Fruit fly (Drosophila melanogaster) whole organism, embryonic: ENCODE measurements around the gene CG43796.
A peak's percentile ranks its signal among the peaks of the same experiment; 100 is the strongest.

Experiments used
- Aef1 ChIP-seq: fragments of 200-800 bp; sonication (Bioruptor generic); IDR thresholded peaks from 3 replicates; pipeline ENCODE4 v1.3.6; 2022; ENCODE audit warnings: missing biosample characterization, missing genetic modification characterization
- Asciz ChIP-seq: fragments of 200-800 bp; sonication (Bioruptor generic); optimal IDR thresholded peaks from 2 replicates; lab custom pipeline; 2017; ENCODE audit warnings: missing biosample characterization, mild to moderate bottlenecking, missing genetic modification characterization, missing genetic modification reagents
- B-H1 ChIP-seq: fragments of 200-800 bp; sonication (Bioruptor generic); IDR thresholded peaks from 3 replicates; pipeline ENCODE4 v1.3.6; 2022; ENCODE audit warnings: missing biosample characterization, missing genetic modification characterization
- CG13424 ChIP-seq: fragments of 200-800 bp; sonication (Bioruptor generic); optimal IDR thresholded peaks from 2 replicates; lab custom pipeline; 2019; ENCODE audit warnings: missing biosample characterization, mild to moderate bottlenecking, missing genetic modification characterization, moderate library complexity
- CG1603 ChIP-seq: fragments of 200-800 bp; sonication (Bioruptor generic); optimal IDR thresholded peaks from 2 replicates; lab custom pipeline; 2019; ENCODE audit warnings: missing biosample characterization, mild to moderate bottlenecking, missing genetic modification characterization, moderate library complexity
- CG17328 ChIP-seq: fragments of 200-800 bp; sonication (Bioruptor generic); IDR thresholded peaks from 2 replicates; pipeline ENCODE4 v1.3.6; 2022; ENCODE audit warnings: missing biosample characterization, missing genetic modification characterization
- CG17612 ChIP-seq: fragments of 200-800 bp; sonication (Bioruptor generic); IDR thresholded peaks from 2 replicates; pipeline ENCODE4 v1.3.6; 2022; ENCODE audit warnings: missing biosample characterization, missing genetic modification characterization
- CG18262 ChIP-seq: fragments of 200-800 bp; optimal IDR thresholded peaks from 3 replicates; lab custom pipeline; 2019; ENCODE audit warnings: missing biosample characterization, mild to moderate bottlenecking, missing genetic modification characterization, moderate library complexity
- CG18476 ChIP-seq: fragments of 200-800 bp; sonication (Bioruptor generic); optimal IDR thresholded peaks from 2 replicates; lab custom pipeline; 2016; ENCODE audit warnings: missing biosample characterization, mild to moderate bottlenecking, missing genetic modification characterization
- CG18599 ChIP-seq: fragments of 200-800 bp; sonication (Bioruptor generic); optimal IDR thresholded peaks from 3 replicates; lab custom pipeline; 2017; ENCODE audit warnings: missing biosample characterization, missing genetic modification characterization, mild to moderate bottlenecking, moderate library complexity, missing genetic modification reagents
- CG18764 ChIP-seq: fragments of 200-800 bp; sonication (Bioruptor generic); optimal IDR thresholded peaks from 3 replicates; lab custom pipeline; 2016; ENCODE audit warnings: missing biosample characterization, missing genetic modification characterization
- CG30020 ChIP-seq: fragments of 200-800 bp; optimal IDR thresholded peaks from 2 replicates; lab custom pipeline; 2019; ENCODE audit warnings: missing biosample characterization, mild to moderate bottlenecking, missing genetic modification characterization, moderate library complexity
- CG34224 ChIP-seq: fragments of 200-800 bp; sonication (Bioruptor generic); IDR thresholded peaks from 3 replicates; pipeline ENCODE4 v1.3.6; 2022; ENCODE audit warnings: missing biosample characterization, missing genetic modification characterization; ENCODE audit not compliant: partially characterized antibody
- CG4328 ChIP-seq: fragments of 200-800 bp; sonication (Bioruptor generic); optimal IDR thresholded peaks from 3 replicates; lab custom pipeline; 2017; ENCODE audit warnings: missing biosample characterization, missing genetic modification reagents, missing genetic modification characterization
- CG43689 ChIP-seq: fragments of 200-800 bp; sonication (Bioruptor generic); IDR thresholded peaks from 2 replicates; pipeline ENCODE4 v1.3.6; 2022; ENCODE audit warnings: missing biosample characterization, missing genetic modification characterization
- CG4404 ChIP-seq: fragments of 200-800 bp; sonication (Bioruptor generic); IDR thresholded peaks from 2 replicates; pipeline ENCODE4 v1.3.6; 2022; ENCODE audit warnings: missing biosample characterization, missing genetic modification characterization
- CG5180 ChIP-seq: fragments of 200-800 bp; sonication (Bioruptor generic); optimal IDR thresholded peaks from 3 replicates; lab custom pipeline; 2017; ENCODE audit warnings: missing biosample characterization, missing genetic modification characterization, mild to moderate bottlenecking, moderate library complexity, missing genetic modification reagents
- CG6254 ChIP-seq: fragments of 200-800 bp; sonication (Bioruptor generic); optimal IDR thresholded peaks from 3 replicates; lab custom pipeline; 2017; ENCODE audit warnings: mild to moderate bottlenecking, missing biosample characterization, missing genetic modification reagents, missing genetic modification characterization
- CG6689 ChIP-seq: fragments of 200-800 bp; sonication (Bioruptor generic); IDR thresholded peaks from 2 replicates; pipeline ENCODE4 v1.3.6; 2022; ENCODE audit warnings: missing biosample characterization, missing genetic modification characterization
- CG6791 ChIP-seq: fragments of 200-800 bp; sonication (Bioruptor generic); IDR thresholded peaks from 3 replicates; pipeline ENCODE4 v1.3.6; 2022; ENCODE audit warnings: missing biosample characterization, missing genetic modification characterization; ENCODE audit not compliant: partially characterized antibody
- CG6854 ChIP-seq: fragments of 200-800 bp; sonication (Bioruptor generic); optimal IDR thresholded peaks from 3 replicates; lab custom pipeline; 2017; ENCODE audit warnings: missing biosample characterization, mild to moderate bottlenecking, missing genetic modification characterization
- CG7839 ChIP-seq: fragments of 200-800 bp; sonication (Bioruptor generic); optimal IDR thresholded peaks from 3 replicates; lab custom pipeline; 2018; ENCODE audit warnings: missing biosample characterization, mild to moderate bottlenecking, missing genetic modification characterization, moderate library complexity
- CG8478 ChIP-seq: fragments of >200 bp; optimal IDR thresholded peaks from 2 replicates; lab custom pipeline; 2018
- CG9727 ChIP-seq: fragments of 200-800 bp; sonication (Bioruptor generic); optimal IDR thresholded peaks from 3 replicates; lab custom pipeline; 2017; ENCODE audit warnings: missing biosample characterization, mild to moderate bottlenecking, missing genetic modification characterization
- Camta ChIP-seq: fragments of 200-800 bp; sonication (Bioruptor generic); optimal IDR thresholded peaks from 2 replicates; lab custom pipeline; 2016; ENCODE audit warnings: missing biosample characterization, missing genetic modification characterization
- Ets97D ChIP-seq: fragments of 200-800 bp; sonication (Bioruptor generic); optimal IDR thresholded peaks from 3 replicates; lab custom pipeline; 2016; ENCODE audit warnings: missing biosample characterization, missing genetic modification characterization
- Fer3 ChIP-seq: fragments of 200-800 bp; sonication (Bioruptor generic); optimal IDR thresholded peaks from 2 replicates; lab custom pipeline; 2018; ENCODE audit warnings: missing biosample characterization, mild to moderate bottlenecking, missing genetic modification characterization, moderate library complexity
- Gug ChIP-seq: fragments of 200-800 bp; sonication (Bioruptor generic); IDR thresholded peaks from 4 replicates; pipeline ENCODE4 v1.3.6; 2022; ENCODE audit warnings: missing biosample characterization, missing genetic modification characterization
- Lim3 ChIP-seq: fragments of 200-800 bp; sonication (Bioruptor generic); IDR thresholded peaks from 2 replicates; pipeline ENCODE4 v1.3.6; 2022; ENCODE audit warnings: missing biosample characterization, missing genetic modification characterization
- Mad ChIP-seq: fragments of 200-800 bp; sonication (Bioruptor generic); optimal IDR thresholded peaks from 2 replicates; lab custom pipeline; 2016; ENCODE audit warnings: missing biosample characterization, missing genetic modification characterization
- Opbp ChIP-seq: fragments of 200-800 bp; sonication (Bioruptor generic); IDR thresholded peaks from 3 replicates; pipeline ENCODE4 v1.3.6; 2022; ENCODE audit warnings: missing biosample characterization, missing genetic modification characterization; ENCODE audit not compliant: partially characterized antibody
- Spps ChIP-seq: fragments of 200-800 bp; sonication (Bioruptor generic); optimal IDR thresholded peaks from 2 replicates; lab custom pipeline; 2018; ENCODE audit warnings: missing biosample characterization, mild to moderate bottlenecking, missing genetic modification characterization
- Sry-β ChIP-seq: fragments of 200-800 bp; sonication (Bioruptor generic); optimal IDR thresholded peaks from 2 replicates; lab custom pipeline; 2018; ENCODE audit warnings: missing biosample characterization, mild to moderate bottlenecking, missing genetic modification characterization, moderate library complexity
- Stat92E ChIP-seq, 3 experiments: fragments of >200 bp in 2 of 3; fragments of 200-800 bp in 1 of 3; sonication (Bioruptor generic) in 1 of 3; optimal IDR thresholded peaks; 2 replicates each; lab custom pipeline; 2017 to 2019; ENCODE audit warnings: missing biosample characterization in 3 of 3, missing genetic modification characterization in 3 of 3, mild to moderate bottlenecking in 1 of 3, moderate library complexity in 1 of 3
- bab2 ChIP-seq: fragments of 200-800 bp; sonication (Bioruptor generic); optimal IDR thresholded peaks from 2 replicates; lab custom pipeline; 2016; ENCODE audit warnings: missing biosample characterization, missing genetic modification characterization
- cad ChIP-seq: fragments of >200 bp; optimal IDR thresholded peaks from 2 replicates; lab custom pipeline; 2017; ENCODE audit warnings: missing biosample characterization, missing genetic modification characterization
- danr ChIP-seq: fragments of 200-800 bp; sonication (Bioruptor generic); IDR thresholded peaks from 2 replicates; pipeline ENCODE4 v1.3.6; 2022; ENCODE audit warnings: missing biosample characterization, missing genetic modification characterization
- esg ChIP-seq: fragments of 200-800 bp; sonication (Bioruptor generic); conservative IDR thresholded peaks from 2 replicates; pipeline ENCODE4 v1.3.6; 2022; ENCODE audit warnings: missing biosample characterization, missing genetic modification characterization
- ewg ChIP-seq: fragments of 200-800 bp; sonication (Bioruptor generic); optimal IDR thresholded peaks from 3 replicates; lab custom pipeline; 2017; ENCODE audit warnings: mild to moderate bottlenecking, missing biosample characterization, missing genetic modification reagents, missing genetic modification characterization
- fd3F ChIP-seq: fragments of 200-800 bp; sonication (Bioruptor generic); optimal IDR thresholded peaks from 2 replicates; lab custom pipeline; 2018; ENCODE audit warnings: missing biosample characterization, mild to moderate bottlenecking, missing genetic modification characterization, moderate library complexity
- gcm2 ChIP-seq: fragments of 200-800 bp; sonication (Bioruptor generic); optimal IDR thresholded peaks from 2 replicates; lab custom pipeline; 2016; ENCODE audit warnings: missing biosample characterization, missing genetic modification characterization
- gem ChIP-seq: fragments of 200-800 bp; sonication (Bioruptor generic); optimal IDR thresholded peaks from 2 replicates; lab custom pipeline; 2019; ENCODE audit warnings: missing biosample characterization, mild to moderate bottlenecking, missing genetic modification characterization, moderate library complexity
- nom ChIP-seq: fragments of 200-800 bp; sonication (Bioruptor generic); optimal IDR thresholded peaks from 2 replicates; lab custom pipeline; 2017; ENCODE audit warnings: missing biosample characterization, missing genetic modification characterization, mild to moderate bottlenecking, moderate library complexity, missing genetic modification reagents
- org-1 ChIP-seq: fragments of 200-800 bp; sonication (Bioruptor generic); optimal IDR thresholded peaks from 2 replicates; lab custom pipeline; 2017; ENCODE audit warnings: missing biosample characterization, missing genetic modification characterization
- peb ChIP-seq: fragments of 200-800 bp; sonication (Bioruptor generic); IDR thresholded peaks from 2 replicates; pipeline ENCODE4 v1.3.6; 2022; ENCODE audit warnings: missing biosample characterization, missing genetic modification characterization
- scrt ChIP-seq: fragments of 200-800 bp; sonication (Bioruptor generic); optimal IDR thresholded peaks from 2 replicates; lab custom pipeline; 2018; ENCODE audit warnings: missing biosample characterization, mild to moderate bottlenecking, missing genetic modification characterization, moderate library complexity
- tll ChIP-seq, 2 experiments: fragments of 200-800 bp in 1 of 2; fragments of >200 bp in 1 of 2; sonication (Bioruptor generic) in 1 of 2; optimal IDR thresholded peaks; 2 replicates each; lab custom pipeline; 2017 to 2019; ENCODE audit warnings: missing biosample characterization in 2 of 2, missing genetic modification characterization in 2 of 2, mild to moderate bottlenecking in 1 of 2, moderate library complexity in 1 of 2
- tna ChIP-seq: fragments of 200-800 bp; sonication (Bioruptor generic); IDR thresholded peaks from 2 replicates; pipeline ENCODE4 v1.3.6; 2022; ENCODE audit warnings: missing biosample characterization, missing genetic modification characterization; ENCODE audit not compliant: partially characterized antibody
- ttk ChIP-seq: fragments of 200-800 bp; sonication (Bioruptor generic); IDR thresholded peaks from 2 replicates; pipeline ENCODE4 v2.1.2; 2022; ENCODE audit warnings: missing biosample characterization, missing genetic modification characterization
- tup ChIP-seq: fragments of 200-800 bp; sonication (Bioruptor generic); optimal IDR thresholded peaks from 2 replicates; lab custom pipeline; 2016; ENCODE audit warnings: missing biosample characterization, mild to moderate bottlenecking, missing genetic modification characterization, moderate library complexity
- zf30C ChIP-seq: fragments of 200-800 bp; sonication (Bioruptor generic); optimal IDR thresholded peaks from 3 replicates; lab custom pipeline; 2018; ENCODE audit warnings: missing biosample characterization, mild to moderate bottlenecking, missing genetic modification characterization

The CG43796 gene

DNA sequence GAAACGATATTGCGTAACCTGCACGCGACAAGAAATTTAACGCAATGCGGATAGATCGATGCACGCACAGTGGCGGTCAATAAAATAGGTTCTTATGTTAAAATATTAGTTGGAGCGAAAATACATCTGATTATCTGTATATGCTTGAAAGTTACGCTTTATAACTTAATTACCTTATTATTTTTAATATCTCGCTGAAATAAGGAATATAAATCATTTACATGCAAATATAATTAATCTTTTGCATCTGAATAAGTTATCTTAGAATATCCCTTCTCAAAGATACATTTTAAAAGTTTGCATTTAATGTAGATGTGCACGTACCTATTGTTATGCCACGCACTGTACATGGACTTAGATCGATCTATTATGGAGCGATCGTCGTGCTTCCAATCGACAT lies 10.5 kb upstream of the CG43796 start (continued):
- no peak for TF ChIP-seq CG43689 (GFP tag; lab: Robert Waterston, UW)
- no peak for TF ChIP-seq CG17612 (GFP tag; lab: Robert Waterston, UW)
- peak; percentile 38 for TF ChIP-seq Spps (tag; lab: Kevin White, UChicago)
- TF ChIP-seq tup, result no peak
- no peak for TF ChIP-seq tll (GFP tag; optimal IDR thresholded peaks at IDR 0.05; lab: Kevin White, UChicago)
- no peak for TF ChIP-seq CG17328 (GFP tag; lab: Robert Waterston, UW)
- peak; percentile 14 for TF ChIP-seq nom (GFP tag; lab: Kevin White, UChicago)
- no peak for TF ChIP-seq cad (GFP tag; lab: Kevin White, UChicago)
- TF ChIP-seq CG6689 (GFP tag; lab: Robert Waterston, UW), result peak; percentile 62
- TF ChIP-seq ewg (GFP tag; lab: Kevin White, UChicago), result no peak
- no peak for TF ChIP-seq CG30020 (tag; lab: Kevin White, UChicago)
- TF ChIP-seq CG4404 (GFP tag; lab: Robert Waterston, UW), result no peak
- TF ChIP-seq Opbp (GFP tag; lab: Robert Waterston, UW), result no peak
- TF ChIP-seq tna, result no peak
- no peak for TF ChIP-seq Stat92E (GFP tag; optimal IDR thresholded peaks at IDR 0.05; lab: Kevin White, UChicago)
- no peak for TF ChIP-seq CG6854 (GFP tag; lab: Kevin White, UChicago)
- no peak for TF ChIP-seq CG4328
- peak; percentile 72 for TF ChIP-seq CG18262 (tag; lab: Kevin White, UChicago)
- TF ChIP-seq CG1603 (tag; lab: Kevin White, UChicago), result peak; percentile 10
- TF ChIP-seq gcm2 (GFP tag; lab: Kevin White, UChicago), result no peak
- TF ChIP-seq CG8478 (lab: Kevin White, UChicago), result no peak
- no peak for TF ChIP-seq fd3F (GFP tag; lab: Kevin White, UChicago)
- no peak for TF ChIP-seq Lim3 (GFP tag; lab: Robert Waterston, UW)
- no peak for TF ChIP-seq Asciz (GFP tag; lab: Kevin White, UChicago)
- TF ChIP-seq CG7839 (tag; lab: Kevin White, UChicago), result peak; percentile 48
- TF ChIP-seq scrt (GFP tag; lab: Kevin White, UChicago), result no peak
- peak; percentile 60 for TF ChIP-seq CG9727 (GFP tag; lab: Kevin White, UChicago)
- TF ChIP-seq Fer3 (tag; lab: Kevin White, UChicago), result no peak
- TF ChIP-seq esg (GFP tag; lab: Robert Waterston, UW), result 0 out of 2 replicates have a peak, but pooled peaks have one; percentile 19
- TF ChIP-seq Ets97D, result no peak
- no peak for TF ChIP-seq CG5180 (GFP tag; lab: Kevin White, UChicago)
- TF ChIP-seq Mad, result no peak
- TF ChIP-seq peb (GFP tag; lab: Robert Waterston, UW), result no peak
- no peak for TF ChIP-seq Sry-β (GFP tag; lab: Kevin White, UChicago)
- TF ChIP-seq org-1, result no peak
- TF ChIP-seq CG6254 (GFP tag; lab: Kevin White, UChicago), result peak; percentile 29
- no peak for TF ChIP-seq Camta (GFP tag; lab: Kevin White, UChicago)
- TF ChIP-seq CG18599, result no peak
- no peak for TF ChIP-seq danr (GFP tag; lab: Robert Waterston, UW)
- TF ChIP-seq B-H1, result no peak
- TF ChIP-seq gem (tag; lab: Kevin White, UChicago), result peak; percentile 67
- TF ChIP-seq bab2 (GFP tag; lab: Kevin White, UChicago), result no peak
- no peak for TF ChIP-seq CG34224 (GFP tag; lab: Robert Waterston, UW)
- peak; percentile 31 for TF ChIP-seq CG13424
- TF ChIP-seq zf30C, result no peak
- no peak for TF ChIP-seq Aef1
- TF ChIP-seq ttk (GFP tag; lab: Robert Waterston, UW), result no peak
- no peak for TF ChIP-seq CG18764 (GFP tag; lab: Kevin White, UChicago)
- no peak for TF ChIP-seq Gug
- no peak for TF ChIP-seq CG18476
- TF ChIP-seq CG6791 (GFP tag; lab: Robert Waterston, UW), result no peak
